Worm (Caenorhabditis elegans) whole organism, L4 larva: ENCODE results near the gene C45G9.10.

Experiments used
- R02D3.7 ChIP-seq: fragments of 150-350 bp; sonication (generic microtip); optimal IDR thresholded peaks from 3 replicates; lab custom pipeline; 2014; ENCODE audit warnings: missing biosample characterization, missing genetic modification characterization
- ama-1 ChIP-seq: fragments of 150-350 bp; optimal IDR thresholded peaks from 2 replicates; lab custom pipeline; 2014; ENCODE audit warnings: inconsistent platforms, mixed read lengths
- ceh-82 ChIP-seq: sonication (generic microtip); optimal IDR thresholded peaks from 2 replicates; lab custom pipeline; 2017; ENCODE audit warnings: missing biosample characterization, missing genetic modification characterization
- fkh-10 ChIP-seq: fragments of 150-350 bp; optimal IDR thresholded peaks from 2 replicates; lab custom pipeline; 2014; ENCODE audit warnings: missing biosample characterization, missing genetic modification reagents, missing genetic modification characterization
- fos-1 ChIP-seq: fragments of 150-350 bp; optimal IDR thresholded peaks from 2 replicates; lab custom pipeline; 2014; ENCODE audit warnings: missing biosample characterization, missing genetic modification characterization
- mdl-1 ChIP-seq, 2 experiments: fragments of 150-350 bp in 1 of 2; sonication (generic microtip) in 1 of 2; optimal IDR thresholded peaks; 2 replicates each; lab custom pipeline; 2014 to 2017; ENCODE audit warnings: missing biosample characterization in 2 of 2, missing genetic modification characterization in 2 of 2
- mdt-29 ChIP-seq: fragments of 200-800 bp; sonication (Bioruptor generic); IDR thresholded peaks from 2 replicates; pipeline ENCODE4 v1.3.6; 2022; ENCODE audit warnings: missing genetic modification reagents, missing genetic modification characterization, missing compliant biosample characterization
- nhr-102 ChIP-seq: sonication (generic microtip); optimal IDR thresholded peaks from 2 replicates; lab custom pipeline; 2016; ENCODE audit warnings: mild to moderate bottlenecking, missing genetic modification characterization, moderate library complexity, missing compliant biosample characterization
- nhr-237 ChIP-seq: sonication (generic microtip); optimal IDR thresholded peaks from 2 replicates; lab custom pipeline; 2017; ENCODE audit warnings: missing biosample characterization, missing genetic modification characterization
- nhr-28 ChIP-seq: fragments of 150-350 bp; optimal IDR thresholded peaks from 2 replicates; lab custom pipeline; 2014; ENCODE audit warnings: missing biosample characterization, missing genetic modification characterization
- php-3 ChIP-seq: fragments of 200-800 bp; sonication (Bioruptor generic); IDR thresholded peaks from 2 replicates; pipeline ENCODE4 v1.3.6; 2022; ENCODE audit warnings: missing genetic modification reagents, missing genetic modification characterization, missing compliant biosample characterization
- unc-39 ChIP-seq: sonication (generic microtip); optimal IDR thresholded peaks from 2 replicates; lab custom pipeline; 2017; ENCODE audit warnings: missing biosample characterization, missing genetic modification characterization
- ztf-7 ChIP-seq: fragments of 150-350 bp; optimal IDR thresholded peaks from 2 replicates; lab custom pipeline; 2014; ENCODE audit warnings: missing biosample characterization, missing genetic modification characterization

DNA sequence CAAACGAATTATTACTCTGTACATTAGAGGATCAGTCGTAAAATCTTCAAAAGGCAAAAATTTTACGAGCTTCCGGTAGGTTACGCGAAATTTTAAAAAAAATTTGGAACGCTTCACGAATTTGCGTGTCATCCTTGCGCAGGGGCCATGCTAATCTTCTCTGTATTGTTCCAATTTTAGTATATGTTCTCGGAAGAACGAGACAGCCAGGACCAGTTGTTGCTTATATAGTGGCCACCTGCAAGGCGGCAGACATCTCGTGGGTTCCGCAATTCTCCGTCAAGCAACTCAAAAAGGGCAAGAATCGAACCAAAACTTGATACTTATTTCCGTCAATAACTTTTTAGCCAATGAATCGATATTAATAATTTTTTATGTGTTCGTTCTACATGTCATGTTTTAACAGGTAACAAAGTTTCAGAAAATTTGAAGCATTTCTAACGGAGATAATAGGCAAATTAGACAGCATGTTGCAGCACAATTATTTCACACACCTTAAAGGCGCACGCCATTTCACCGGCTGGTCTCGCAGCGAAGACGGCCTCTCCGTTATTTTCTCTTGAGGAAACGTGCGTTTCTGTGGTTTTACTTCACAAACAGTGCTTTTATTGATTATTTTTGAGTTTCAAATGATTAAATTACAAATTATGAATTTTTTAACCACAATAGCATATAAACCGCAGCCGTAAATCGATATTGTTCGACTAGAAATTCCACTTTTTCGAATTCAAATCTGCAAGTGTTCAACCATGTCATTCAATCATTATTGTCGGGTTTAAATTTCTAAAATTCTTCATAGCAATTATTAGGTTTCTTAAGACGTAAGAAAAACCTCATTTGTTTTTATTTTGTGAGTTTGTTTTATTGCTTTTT is 19.2 kb upstream of the C45G9.10 start:
- TF ChIP-seq ztf-7 (tag; lab: Kevin White, UChicago) (peak; percentile 85), ama-1 (lab: Kevin White, UChicago) (peak; percentile 41), nhr-237 (tag; lab: Kevin White, UChicago) (no peak), fkh-10 (GFP tag; lab: Kevin White, UChicago) (peak; percentile 70), nhr-102 (tag; lab: Kevin White, UChicago) (peak; percentile 94), unc-39 (tag; lab: Kevin White, UChicago) (no peak), php-3 (GFP tag; lab: Robert Waterston, UW) (peak; percentile 74; the same call in 1 of the 2 replicates), mdt-29 (GFP tag; lab: Robert Waterston, UW) (peak; percentile 84; the same call in 1 of the 2 replicates), ceh-82 (no peak), fos-1 (tag; lab: Kevin White, UChicago) (no peak), nhr-28 (tag; lab: Kevin White, UChicago) (peak; percentile 70), mdl-1 (tag; optimal IDR thresholded peaks at IDR 0.05; lab: Kevin White, UChicago) (peak in 1 of 2 experiments; percentile 5), R02D3.7 (tag; lab: Kevin White, UChicago) (peak; percentile 18)
